Fruit fly (Drosophila melanogaster) whole organism: Measurements from ENCODE around the gene CG6428.
"Not testable (repeated sequence)": the region's sequence is repeated elsewhere in the genome, so short reads cannot be mapped to it uniquely, and the experiment has no call there.

Experiments used
- CG8478 ChIP-seq: fragments of >200 bp; optimal IDR thresholded peaks from 2 replicates; lab custom pipeline; 2018; ENCODE audit warnings: inconsistent platforms
- Dll ChIP-seq: fragments of >200 bp; optimal IDR thresholded peaks from 2 replicates; lab custom pipeline; 2017
- EcR ChIP-seq, 2 experiments: fragments of >200 bp; optimal IDR thresholded peaks; 2 replicates each; lab custom pipeline; 2017; ENCODE audit warnings: missing biosample characterization in 2 of 2, missing genetic modification characterization in 2 of 2, missing genetic modification reagents in 2 of 2
- pan ChIP-seq: fragments of >200 bp; optimal IDR thresholded peaks from 2 replicates; lab custom pipeline; 2017
- psq ChIP-seq: fragments of >200 bp; optimal IDR thresholded peaks from 2 replicates; lab custom pipeline; 2017
- usp ChIP-seq: fragments of >200 bp; optimal IDR thresholded peaks from 2 replicates; lab custom pipeline; 2017; ENCODE audit warnings: missing biosample characterization, missing genetic modification characterization, mixed read lengths

The CG6428 gene

DNA sequence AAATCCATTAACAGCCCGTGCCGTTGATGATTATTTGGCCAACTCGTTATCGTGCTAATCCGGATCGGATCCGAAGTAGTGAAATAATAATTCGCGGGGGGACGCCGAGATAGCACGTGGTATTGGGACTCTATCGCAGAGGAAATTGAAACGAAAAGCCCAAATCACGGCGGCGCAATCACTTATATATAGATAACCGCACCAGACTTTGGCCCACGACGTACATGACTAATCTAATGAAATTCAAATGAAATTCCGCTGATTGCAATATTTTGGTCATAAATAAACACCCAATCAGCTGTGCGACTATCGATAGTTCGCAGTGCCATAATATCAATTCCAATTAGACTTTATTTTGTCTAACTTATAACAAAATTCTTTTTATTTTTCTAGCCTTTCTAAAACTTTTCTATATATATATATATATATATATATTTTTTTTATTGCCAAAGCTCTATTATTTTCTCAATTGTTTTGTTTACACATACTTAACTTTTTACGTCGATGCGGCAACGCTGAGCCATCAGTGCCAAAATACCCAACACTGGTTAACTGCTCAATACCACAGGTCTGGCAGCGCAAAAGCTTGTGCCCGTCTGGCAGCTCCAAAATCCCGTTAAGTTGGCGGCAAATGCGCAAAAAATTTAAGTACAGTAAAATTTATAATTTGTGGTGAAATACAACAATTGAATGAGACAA, at the start of gene CG6428:
TSS of gene CG6428 (minus strand) at position 310 of the 699 bp plus-strand sequence.
- no peak for TF ChIP-seq psq
- TF ChIP-seq CG8478 (lab: Kevin White, UChicago) = no peak
- TF ChIP-seq Dll (lab: Kevin White, UChicago) = no peak
- no peak for TF ChIP-seq EcR (GFP tag; optimal IDR thresholded peaks at IDR 0.05; lab: Kevin White, UChicago)
- no peak for TF ChIP-seq pan (lab: Kevin White, UChicago)
- no peak for TF ChIP-seq usp (GFP tag; lab: Kevin White, UChicago)

DNA sequence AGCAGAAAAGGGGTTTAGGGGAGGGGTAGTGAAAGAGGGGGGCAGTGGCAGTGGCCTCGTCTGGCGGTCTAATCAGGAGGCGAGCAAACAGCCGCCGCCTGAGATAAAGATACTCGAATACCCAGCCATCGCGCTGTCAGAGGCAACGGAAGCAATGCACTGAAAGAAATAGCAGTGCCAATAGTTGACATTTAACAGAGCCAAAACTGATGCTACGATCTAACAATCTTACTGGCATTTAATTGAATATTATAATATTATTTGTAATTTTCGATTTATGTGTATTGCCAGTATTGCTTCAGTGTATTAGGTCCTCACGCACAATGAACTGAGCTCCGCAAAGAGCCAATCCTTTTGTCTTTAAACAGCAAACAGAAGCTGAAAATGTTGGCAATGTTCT, 44.4 kb upstream of the CG6428 start:
- TF ChIP-seq usp (GFP tag; lab: Kevin White, UChicago) (no peak), EcR (GFP tag; optimal IDR thresholded peaks at IDR 0.05; lab: Kevin White, UChicago) (no peak), Dll (lab: Kevin White, UChicago) (no peak), pan (lab: Kevin White, UChicago) (no peak), CG8478 (lab: Kevin White, UChicago) (no peak), psq (no peak)

DNA sequence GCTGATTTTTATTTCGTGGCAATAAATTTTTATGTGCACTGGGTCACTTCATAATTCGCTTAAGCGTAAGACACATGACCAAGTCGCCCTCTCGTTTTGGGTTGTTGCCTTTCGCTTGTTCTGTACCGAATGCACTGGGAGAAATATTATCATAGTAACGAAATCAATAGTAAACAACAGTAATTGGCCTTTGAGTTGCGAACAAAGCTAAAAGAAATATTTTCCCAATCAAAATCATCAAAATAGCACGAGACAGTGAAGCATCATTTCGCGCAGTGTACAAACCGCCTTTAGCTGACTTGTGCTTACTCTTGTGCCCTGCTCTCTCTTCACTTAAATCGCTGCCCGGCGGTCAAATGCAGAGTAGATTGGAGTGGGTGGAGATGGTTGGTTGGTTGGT, 42.4 kb upstream of the CG6428 start:
- no peak for TF ChIP-seq usp (GFP tag; lab: Kevin White, UChicago)
- no peak for TF ChIP-seq psq
- no peak for TF ChIP-seq CG8478 (lab: Kevin White, UChicago)
- no peak for TF ChIP-seq pan (lab: Kevin White, UChicago)
- no peak for TF ChIP-seq EcR (GFP tag; optimal IDR thresholded peaks at IDR 0.05; lab: Kevin White, UChicago)
- TF ChIP-seq Dll (lab: Kevin White, UChicago) = no peak

DNA sequence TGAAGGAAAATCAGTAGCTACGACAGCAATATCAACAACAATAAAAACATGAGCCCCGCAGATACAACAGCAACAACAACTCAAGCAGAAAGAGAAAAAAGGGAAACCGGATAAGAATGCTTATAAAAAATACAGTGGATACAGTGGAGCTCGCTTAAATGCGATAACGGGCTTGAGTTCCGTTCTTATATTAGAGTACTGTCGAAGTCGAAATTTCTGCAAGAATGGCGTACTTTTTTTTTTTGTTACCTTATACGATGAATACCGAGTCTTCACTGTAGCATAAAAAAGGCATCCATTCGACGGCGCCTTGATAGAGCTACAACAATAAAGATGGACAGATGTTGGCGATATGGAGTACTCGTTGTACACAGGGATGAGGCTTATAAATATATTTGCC, 41.7 kb upstream of the CG6428 start:
- no peak for TF ChIP-seq EcR (GFP tag; optimal IDR thresholded peaks at IDR 0.05; lab: Kevin White, UChicago)
- TF ChIP-seq pan (lab: Kevin White, UChicago) = no peak
- TF ChIP-seq CG8478 (lab: Kevin White, UChicago) = no peak
- no peak for TF ChIP-seq psq
- no peak for TF ChIP-seq usp (GFP tag; lab: Kevin White, UChicago)
- no peak for TF ChIP-seq Dll (lab: Kevin White, UChicago)

DNA sequence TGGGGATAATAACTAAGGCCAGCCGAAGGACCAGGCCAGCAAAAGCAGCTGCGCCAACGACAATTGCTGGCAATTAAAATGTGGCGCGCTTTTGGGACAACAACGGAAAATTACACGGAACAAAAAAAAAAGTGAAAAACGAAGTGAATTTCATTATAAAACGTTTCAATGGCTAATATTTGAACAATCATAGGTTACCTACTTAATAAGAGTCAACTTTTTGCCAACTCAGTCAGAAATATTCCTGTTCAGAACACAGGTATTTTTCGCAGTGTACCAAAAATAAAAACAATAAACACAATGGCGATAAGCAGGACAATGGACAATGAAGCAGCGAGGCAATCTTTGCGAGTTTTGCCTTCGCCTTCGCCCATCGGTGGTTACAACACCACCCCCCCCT, 36.6 kb upstream of the CG6428 start:
- TF ChIP-seq CG8478 (lab: Kevin White, UChicago) (no peak), pan (lab: Kevin White, UChicago) (no peak), Dll (lab: Kevin White, UChicago) (no peak), psq (no peak), usp (GFP tag; lab: Kevin White, UChicago) (no peak), EcR (GFP tag; optimal IDR thresholded peaks at IDR 0.05; lab: Kevin White, UChicago) (no peak)

DNA sequence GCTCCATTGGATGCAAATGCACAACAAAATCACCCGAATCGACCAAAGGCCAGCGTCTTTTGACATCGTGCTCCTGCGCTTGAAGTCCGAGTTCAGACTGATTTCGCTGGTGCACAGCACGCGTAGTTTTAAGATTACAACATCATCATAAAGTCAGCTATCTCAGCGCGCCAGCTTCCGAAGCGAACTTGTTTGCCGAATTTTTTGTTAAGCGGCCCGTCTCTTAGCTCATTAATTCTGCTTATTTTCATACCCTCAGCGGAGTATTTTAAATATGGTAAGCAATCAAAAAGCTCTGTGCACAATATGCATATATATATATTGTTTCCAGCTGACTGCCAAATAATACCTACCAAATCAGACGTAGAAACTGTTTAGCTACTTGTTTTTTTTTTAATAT, 2.8 kb upstream of the CG6428 start, which contains the start of gene CG6414:
TSS of gene CG6414 (minus strand) at position 101 of the 400 bp plus-strand sequence.
- TF ChIP-seq usp (GFP tag; lab: Kevin White, UChicago) (no peak), pan (lab: Kevin White, UChicago) (no peak), EcR (GFP tag; optimal IDR thresholded peaks at IDR 0.05; lab: Kevin White, UChicago) (no peak), CG8478 (lab: Kevin White, UChicago) (no peak), psq (no peak), Dll (lab: Kevin White, UChicago) (no peak)

DNA sequence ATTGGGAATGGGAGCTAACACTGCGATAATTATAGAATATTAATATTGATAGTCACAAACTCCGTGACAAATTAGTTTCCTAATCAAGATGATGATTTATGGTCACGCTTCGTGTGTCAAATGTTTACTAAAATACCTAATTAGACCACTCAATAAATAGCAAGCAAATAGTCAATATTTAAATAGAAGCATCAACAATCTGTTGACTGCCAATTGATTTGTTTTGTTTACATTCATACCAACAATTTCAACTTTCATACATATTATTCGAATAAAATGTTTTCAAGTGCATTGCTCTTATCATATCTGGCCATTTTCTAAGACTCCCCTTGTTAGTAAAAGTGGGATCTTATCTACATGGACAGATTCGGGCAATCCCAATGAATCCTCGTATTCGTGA, 842 bp downstream of the CG6428 start:
- TF ChIP-seq psq (no peak), Dll (lab: Kevin White, UChicago) (no peak), usp (GFP tag; lab: Kevin White, UChicago) (no peak), pan (lab: Kevin White, UChicago) (no peak), CG8478 (lab: Kevin White, UChicago) (no peak), EcR (GFP tag; optimal IDR thresholded peaks at IDR 0.05; lab: Kevin White, UChicago) (no peak)

DNA sequence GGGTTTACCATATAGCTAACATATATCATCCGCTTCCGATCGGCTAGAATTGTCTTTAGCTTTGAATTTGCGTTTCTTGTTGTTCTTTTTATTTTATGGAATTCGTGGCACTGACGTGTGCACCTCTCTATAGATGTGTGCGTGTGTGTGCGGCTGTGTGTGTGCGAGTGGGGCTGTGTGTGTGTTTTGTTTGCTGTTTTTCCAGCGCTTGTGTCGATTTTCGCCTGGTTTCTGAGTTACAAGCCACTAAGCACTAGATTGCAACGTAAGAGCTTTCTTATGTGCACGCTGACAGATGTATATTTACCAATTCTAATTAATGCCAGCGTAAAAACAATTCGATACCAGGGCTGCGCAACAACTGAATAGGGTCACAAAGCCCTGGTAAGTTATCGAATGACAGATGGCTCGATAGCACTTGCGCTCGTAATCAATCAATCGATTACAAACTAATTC, 3.5 kb downstream of the CG6428 start, which contains the start of gene lva:
TSS of gene lva (minus strand) at position 363 of the 456 bp plus-strand sequence.
- no peak for TF ChIP-seq psq

DNA sequence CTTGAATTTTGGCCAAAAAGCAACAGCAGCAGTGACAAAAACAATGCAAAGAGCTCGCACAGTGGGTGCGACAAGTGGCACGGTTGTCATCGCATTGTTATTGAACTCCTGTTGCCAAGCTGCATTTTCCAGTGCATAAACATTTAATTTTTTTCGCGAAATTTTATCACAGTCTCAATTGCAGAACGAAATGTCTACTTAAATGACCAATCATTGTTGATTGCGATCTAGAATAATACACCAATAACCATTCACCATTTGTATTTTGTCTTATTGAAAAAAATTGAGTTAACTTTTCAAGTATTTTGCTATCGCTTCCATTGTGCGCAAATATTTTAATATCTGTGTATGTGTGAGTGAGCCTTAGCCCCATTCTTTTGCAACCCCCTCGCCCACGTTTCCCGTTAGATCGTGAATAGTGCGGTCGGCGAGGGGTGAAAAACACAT, 18.2 kb downstream of the CG6428 start:
- TF ChIP-seq usp (GFP tag; lab: Kevin White, UChicago) = no peak
- TF ChIP-seq EcR (GFP tag; optimal IDR thresholded peaks at IDR 0.05; lab: Kevin White, UChicago) = no peak
- no peak for TF ChIP-seq psq
- no peak for TF ChIP-seq CG8478 (lab: Kevin White, UChicago)

DNA sequence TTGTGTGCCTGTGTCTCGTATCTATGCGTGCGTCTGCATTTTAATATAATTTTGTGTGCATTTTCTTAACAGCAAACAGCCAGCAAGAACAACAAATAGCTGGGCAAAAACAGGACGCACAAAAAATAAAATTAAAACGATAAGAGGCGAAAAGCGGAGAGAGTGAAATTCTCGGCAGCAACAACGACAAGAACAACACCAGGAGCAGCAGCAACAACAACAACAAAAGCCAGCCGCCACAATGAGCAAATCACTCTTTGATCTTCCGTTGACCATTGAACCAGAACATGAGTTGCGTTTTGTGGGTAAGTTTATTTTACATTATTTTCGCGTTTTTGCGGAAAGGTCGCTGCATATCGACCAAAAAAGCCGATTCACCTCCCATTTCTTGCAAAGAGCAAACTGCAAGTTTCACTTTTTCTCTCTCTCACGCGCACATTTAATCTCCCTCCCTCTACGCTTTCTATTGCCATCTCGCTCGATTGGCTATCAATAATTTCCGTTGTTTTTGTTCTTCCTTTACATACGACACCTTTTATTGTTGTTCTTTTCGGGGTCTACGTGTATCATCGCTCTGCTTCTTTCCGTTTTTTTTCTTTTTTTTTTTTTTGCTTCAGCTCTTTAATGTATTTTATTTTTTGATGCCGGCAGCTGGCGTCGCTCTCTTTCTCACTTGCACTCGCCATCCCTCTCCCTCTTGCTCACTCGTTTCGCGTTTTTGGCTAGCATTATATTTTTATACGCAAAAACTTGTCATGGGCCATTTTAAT, 18.9 kb downstream of the CG6428 start:
- TF ChIP-seq pan (lab: Kevin White, UChicago) = no peak
- TF ChIP-seq usp (GFP tag; lab: Kevin White, UChicago) = no peak

DNA sequence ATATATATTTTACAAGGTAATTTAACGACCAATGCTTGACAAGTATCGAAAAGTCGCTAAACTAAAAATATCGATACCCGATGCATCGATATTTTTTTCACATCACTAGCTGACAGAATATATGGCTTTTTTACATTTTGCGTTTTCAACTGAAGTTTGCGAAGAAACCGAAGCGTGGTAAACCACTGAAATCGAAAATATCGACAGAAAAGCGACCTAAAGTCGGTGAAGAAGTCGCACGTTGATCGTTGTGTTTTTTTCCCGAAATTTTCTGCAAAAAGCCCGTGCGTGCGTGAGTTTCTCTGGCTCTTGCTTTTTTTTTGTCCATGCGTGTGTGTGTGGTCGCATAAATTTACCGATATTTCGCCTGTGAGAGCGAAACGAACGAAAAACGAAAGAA, 19.6 kb downstream of the CG6428 start, which contains the start of gene Vap33:
TSS of gene Vap33 (plus strand) at position 87 of the 400 bp plus-strand sequence.
- TF ChIP-seq Dll (lab: Kevin White, UChicago) = no peak
- TF ChIP-seq psq = no peak
- no peak for TF ChIP-seq EcR (GFP tag; optimal IDR thresholded peaks at IDR 0.05; lab: Kevin White, UChicago)
- TF ChIP-seq pan (lab: Kevin White, UChicago) = no peak
- no peak for TF ChIP-seq CG8478 (lab: Kevin White, UChicago)
- no peak for TF ChIP-seq usp (GFP tag; lab: Kevin White, UChicago)

DNA sequence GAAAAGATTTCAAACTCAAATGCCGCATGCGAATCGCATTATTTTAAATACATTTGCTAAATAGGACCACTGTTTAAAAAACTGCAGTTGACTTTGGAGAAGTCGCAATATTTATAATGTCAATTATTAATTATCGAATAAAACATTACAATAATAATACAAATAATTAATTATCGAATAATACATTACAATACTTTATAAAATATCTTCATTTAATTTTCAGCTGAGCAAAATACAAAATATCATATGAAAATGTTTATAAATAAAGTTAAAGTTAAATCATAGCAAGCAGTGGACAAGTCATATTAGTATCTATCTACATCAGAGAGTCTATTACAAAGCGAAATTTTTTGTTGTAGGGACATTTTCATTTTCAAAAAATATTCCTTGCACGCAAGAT, 23.7 kb downstream of the CG6428 start, which contains the start of gene Gem4c:
TSS of gene Gem4c (plus strand) at position 301 of the 400 bp plus-strand sequence.
- not testable (repeated sequence) for TF ChIP-seq CG8478 (lab: Kevin White, UChicago); pan (lab: Kevin White, UChicago); EcR (GFP tag; optimal IDR thresholded peaks at IDR 0.05; lab: Kevin White, UChicago)
